Worm (Caenorhabditis elegans): Measurements from ENCODE around the gene ttll-12.

Gene ttll-12

DNA sequence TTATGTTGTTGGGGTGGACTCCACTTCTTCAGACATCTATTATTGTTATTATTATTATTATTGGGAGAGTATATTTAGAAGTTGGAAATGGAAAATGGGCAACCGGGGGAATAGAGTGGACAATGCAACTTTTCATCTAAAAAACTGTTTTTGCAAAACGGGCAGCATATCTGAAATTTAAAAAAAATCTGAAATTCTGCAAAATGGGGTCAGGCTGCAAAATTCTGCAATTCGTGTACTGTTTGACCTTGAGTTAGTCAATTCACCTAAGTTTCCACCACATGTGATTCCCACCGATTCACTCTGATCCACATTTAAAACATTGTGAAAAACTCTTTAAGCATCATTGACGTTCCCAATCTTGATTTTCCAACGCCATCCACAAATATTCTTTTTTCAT is 34.2 kb downstream of the ttll-12 start, which contains the start of gene C06C3.4:
Gene C06C3.4 (plus strand): TSS at position 301 of the 400 bp plus-strand sequence.
- TF ChIP-seq nhr-11 (tag; optimal IDR thresholded peaks at IDR 0.05) (no peak), ceh-28 (tag; optimal IDR thresholded peaks at IDR 0.05) (no peak)

DNA sequence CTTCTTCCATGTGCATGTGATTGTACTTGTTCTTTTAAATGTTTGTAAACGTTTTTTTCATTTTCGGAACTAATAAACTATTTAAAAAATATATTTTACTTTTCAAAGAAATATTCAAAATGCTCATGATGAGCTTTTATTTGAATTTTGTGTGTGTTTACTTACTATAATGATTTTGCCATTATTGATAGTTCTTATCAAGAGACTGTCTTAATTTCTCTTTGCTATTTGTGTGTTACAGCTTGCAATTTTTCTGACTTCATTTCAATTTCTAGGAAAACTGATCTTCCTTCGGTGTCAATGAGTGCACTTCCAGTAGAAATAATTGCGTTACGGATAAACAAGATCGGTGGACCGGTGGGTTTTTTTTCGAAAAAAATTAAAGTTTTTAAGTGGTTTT is 36.0 kb downstream of the ttll-12 start, which contains the start of gene C06C3.12:
Gene C06C3.12 (plus strand): TSS at position 301 of the 400 bp plus-strand sequence.
- TF ChIP-seq fos-1 (tag; optimal IDR thresholded peaks at IDR 0.05) (no peak), D1046.2 (GFP tag; IDR thresholded peaks at IDR 0.05) (no peak), daf-16 (GFP tag; optimal IDR thresholded peaks at IDR 0.05) (no peak), daf-16 (tag; optimal IDR thresholded peaks at IDR 0.05) (peak; percentile 43)

DNA sequence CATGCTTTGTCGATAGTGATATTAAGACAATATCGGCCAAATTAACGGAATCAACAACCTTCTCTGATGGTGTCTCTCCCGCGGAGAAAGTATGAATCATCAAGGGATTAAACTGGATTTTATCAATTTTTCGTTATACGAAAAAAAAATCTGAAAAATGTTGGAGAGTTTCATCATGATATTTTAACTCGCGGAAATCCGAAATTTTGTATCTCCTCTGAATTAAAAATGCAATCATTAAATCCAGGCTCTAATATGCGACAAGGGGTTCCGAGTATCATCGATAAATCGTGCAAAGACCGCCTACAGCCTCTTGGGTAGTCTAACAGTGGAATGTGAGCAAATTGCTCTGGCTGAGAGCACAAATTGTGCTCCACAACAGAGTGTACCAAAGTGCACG is 38.4 kb downstream of the ttll-12 start, which contains the start of gene C06C3.10:
Gene C06C3.10 (minus strand): TSS at position 101 of the 400 bp plus-strand sequence.
- TF ChIP-seq lsy-2 (tag; optimal IDR thresholded peaks at IDR 0.05) (no peak), unc-62 (GFP tag; optimal IDR thresholded peaks at IDR 0.05 in 1 of 2) (no peak), unc-62 (tag; optimal IDR thresholded peaks at IDR 0.05) (no peak), tra-1 (GFP tag; IDR thresholded peaks at IDR 0.05) (no peak), unc-130 (GFP tag; optimal IDR thresholded peaks at IDR 0.05) (no peak), nhr-48 (tag; optimal IDR thresholded peaks at IDR 0.05) (no peak), lin-29 (GFP tag; IDR thresholded peaks at IDR 0.05) (no peak), T20F7.1 (GFP tag; optimal IDR thresholded peaks at IDR 0.05) (no peak), zip-11 (GFP tag; IDR thresholded peaks at IDR 0.05) (no peak), spr-3 (GFP tag; optimal IDR thresholded peaks at IDR 0.05) (no peak), jun-1 (tag; optimal IDR thresholded peaks at IDR 0.05) (no peak), madf-5 (GFP tag; IDR thresholded peaks at IDR 0.05) (no peak), hmg-1.1 (GFP tag; IDR thresholded peaks at IDR 0.05) (no peak), vab-7 (GFP tag; IDR thresholded peaks at IDR 0.05) (no peak), ceh-32 (tag; optimal IDR thresholded peaks at IDR 0.05; ENCODE audit: poor library complexity) (no peak), F10B5.3 (tag; optimal IDR thresholded peaks at IDR 0.05) (no peak), Y48G9A.11 (GFP tag; IDR thresholded peaks at IDR 0.05) (no peak), nhr-76 (tag; optimal IDR thresholded peaks at IDR 0.05) (no peak), nhr-42 (GFP tag; IDR thresholded peaks at IDR 0.05) (no peak), lin-13 (GFP tag; optimal IDR thresholded peaks at IDR 0.05) (no peak), mxl-2 (GFP tag; conservative IDR thresholded peaks at IDR 0.05) (no peak)

DNA sequence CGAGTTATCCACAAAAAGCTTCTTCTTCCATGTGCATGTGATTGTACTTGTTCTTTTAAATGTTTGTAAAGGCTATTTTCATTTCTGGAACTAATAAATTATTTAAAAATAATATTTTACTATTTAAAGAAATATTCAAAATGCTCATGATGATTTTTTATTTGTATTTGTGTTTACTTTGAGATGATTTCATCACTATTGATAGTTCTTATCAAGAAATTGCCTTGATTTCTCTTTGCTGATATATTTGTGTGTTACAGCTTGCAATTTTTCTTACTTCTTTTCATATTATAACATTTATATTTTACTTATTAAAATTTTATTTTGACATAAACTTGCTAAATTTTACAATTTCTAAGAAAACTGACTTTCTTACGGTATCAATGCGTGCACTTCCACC is 39.4 kb downstream of the ttll-12 start:
- TF ChIP-seq nhr-42 (GFP tag; IDR thresholded peaks at IDR 0.05) (no peak), pqm-1 (tag; optimal IDR thresholded peaks at IDR 0.05) (peak; percentile 26), daf-16 (GFP tag; optimal IDR thresholded peaks at IDR 0.05) (no peak), daf-16 (tag; optimal IDR thresholded peaks at IDR 0.05) (peak; percentile 72)

DNA sequence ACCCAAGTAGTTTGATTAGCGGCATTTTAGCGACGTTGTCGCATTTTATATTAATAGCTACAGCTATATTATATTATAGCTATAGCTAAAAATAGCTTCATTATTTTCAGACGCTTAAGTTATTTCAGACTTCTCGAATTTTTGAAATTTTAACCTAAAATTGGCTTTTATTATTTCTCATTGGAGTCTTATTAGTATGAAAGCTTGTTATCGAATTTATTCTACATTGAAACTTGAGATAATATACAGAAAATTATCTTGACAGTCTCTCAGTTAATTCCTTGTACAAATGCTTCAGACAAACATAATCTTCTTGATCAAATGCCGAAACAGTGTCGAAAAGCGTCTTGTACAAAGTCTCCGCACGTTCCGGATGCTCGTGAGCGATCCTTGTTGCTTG is 41.0 kb downstream of the ttll-12 start, which contains the start of gene srh-48:
Gene srh-48 (plus strand): TSS at position 301 of the 400 bp plus-strand sequence.
- TF ChIP-seq ces-1 (GFP tag; optimal IDR thresholded peaks at IDR 0.05) (no peak), nhr-11 (tag; optimal IDR thresholded peaks at IDR 0.05) (no peak), aly-2 (tag; optimal IDR thresholded peaks at IDR 0.05) (no peak), F10B5.3 (tag; optimal IDR thresholded peaks at IDR 0.05) (no peak), F37D6.2 (tag; optimal IDR thresholded peaks at IDR 0.05) (no peak), R02D3.7 (tag; optimal IDR thresholded peaks at IDR 0.05) (no peak), ztf-11 (tag; optimal IDR thresholded peaks at IDR 0.05) (no peak), unc-130 (GFP tag; optimal IDR thresholded peaks at IDR 0.05) (no peak), nhr-48 (tag; optimal IDR thresholded peaks at IDR 0.05) (no peak), Y75B8A.6 (GFP tag; IDR thresholded peaks at IDR 0.05) (no peak), php-3 (GFP tag; IDR thresholded peaks at IDR 0.05) (no peak)

All from whole organism, L4 larva.